Worm (Caenorhabditis elegans) whole organism, L4 larva: Measurements from ENCODE around the gene str-165.

Source experiments
- T26A8.4 ChIP-seq: fragments of 200-800 bp; sonication (Bioruptor generic); IDR thresholded peaks from 2 replicates; pipeline ENCODE4 v1.3.6; 2022; ENCODE audit warnings: missing genetic modification characterization, missing compliant biosample characterization
- nhr-41 ChIP-seq: fragments of 200-800 bp; sonication (Bioruptor generic); IDR thresholded peaks from 2 replicates; pipeline ENCODE4 v1.3.6; 2022; ENCODE audit warnings: missing genetic modification reagents, missing genetic modification characterization, missing compliant biosample characterization

ce11 chrV:13843147-13843546, 12.2 kb downstream of the str-165 start, which contains the start of gene srx-130:
- TF ChIP-seq nhr-41 (GFP tag; lab: Robert Waterston, UW) (no peak), T26A8.4 (GFP tag; lab: Robert Waterston, UW) (no peak)
